Fruit fly (Drosophila melanogaster) whole organism, embryonic: ENCODE data around the gene CG15406.

Source experiments
- CG10274 ChIP-seq: fragments of 200-800 bp; sonication (Bioruptor generic); optimal IDR thresholded peaks from 3 replicates; lab custom pipeline; 2017; ENCODE audit warnings: missing biosample characterization, mild to moderate bottlenecking, missing genetic modification characterization
- CG10321 ChIP-seq: fragments of 200-800 bp; sonication (Bioruptor generic); IDR thresholded peaks from 2 replicates; pipeline ENCODE4 v1.3.6; 2022; ENCODE audit warnings: missing biosample characterization, missing genetic modification characterization
- CG13296 ChIP-seq: fragments of 200-800 bp; sonication (Bioruptor generic); optimal IDR thresholded peaks from 3 replicates; lab custom pipeline; 2018; ENCODE audit warnings: missing biosample characterization, mild to moderate bottlenecking, missing genetic modification characterization
- CG13775 ChIP-seq: fragments of 200-800 bp; sonication (Bioruptor generic); optimal IDR thresholded peaks from 3 replicates; lab custom pipeline; 2017; ENCODE audit warnings: missing biosample characterization, mild to moderate bottlenecking, missing genetic modification characterization
- CG1529 ChIP-seq: fragments of 200-800 bp; sonication (Bioruptor generic); optimal IDR thresholded peaks from 3 replicates; lab custom pipeline; 2018; ENCODE audit warnings: missing biosample characterization, missing genetic modification characterization
- CG2120 ChIP-seq: fragments of 200-800 bp; sonication (Bioruptor generic); optimal IDR thresholded peaks from 3 replicates; lab custom pipeline; 2016; ENCODE audit warnings: missing biosample characterization, missing genetic modification characterization
- CG2129 ChIP-seq: fragments of 200-800 bp; sonication (Bioruptor generic); IDR thresholded peaks from 2 replicates; pipeline ENCODE4 v1.3.6; 2022; ENCODE audit warnings: missing biosample characterization, missing genetic modification characterization; ENCODE audit not compliant: partially characterized antibody
- CG2202 ChIP-seq: fragments of 200-800 bp; sonication (Bioruptor generic); optimal IDR thresholded peaks from 2 replicates; lab custom pipeline; 2018; ENCODE audit warnings: missing biosample characterization, mild to moderate bottlenecking, missing genetic modification characterization
- CG33213 ChIP-seq: fragments of 200-800 bp; sonication (Bioruptor generic); optimal IDR thresholded peaks from 3 replicates; lab custom pipeline; 2016; ENCODE audit warnings: missing biosample characterization, missing genetic modification characterization
- CG33557 ChIP-seq: fragments of 200-800 bp; sonication (Bioruptor generic); optimal IDR thresholded peaks from 2 replicates; lab custom pipeline; 2019; ENCODE audit warnings: missing biosample characterization, mild to moderate bottlenecking, missing genetic modification characterization, moderate library complexity
- CG34422 ChIP-seq: fragments of 200-800 bp; sonication (Bioruptor generic); IDR thresholded peaks from 3 replicates; pipeline ENCODE4 v1.3.6; 2022; ENCODE audit warnings: missing biosample characterization, missing genetic modification characterization
- CG3726 ChIP-seq: fragments of 200-800 bp; sonication (Bioruptor generic); IDR thresholded peaks from 3 replicates; pipeline ENCODE4, ENCODE4 v1.3.6; 2022; ENCODE audit warnings: missing biosample characterization, missing genetic modification characterization
- CG3838 ChIP-seq: fragments of 200-800 bp; sonication (Bioruptor generic); optimal IDR thresholded peaks from 3 replicates; lab custom pipeline; 2016; ENCODE audit warnings: missing biosample characterization, missing genetic modification characterization
- CG42726 ChIP-seq: fragments of 200-800 bp; sonication (Bioruptor generic); IDR thresholded peaks from 2 replicates; pipeline ENCODE4 v1.3.6; 2022; ENCODE audit warnings: missing biosample characterization, missing genetic modification characterization; ENCODE audit not compliant: partially characterized antibody
- CG8290 ChIP-seq, 3 experiments: fragments of 200-800 bp; sonication (Bioruptor generic); optimal IDR thresholded peaks; 2 replicates each; lab custom pipeline; 2016 to 2019; ENCODE audit warnings: missing biosample characterization in 3 of 3, missing genetic modification characterization in 3 of 3, mild to moderate bottlenecking in 2 of 3, moderate library complexity in 1 of 3
- Chrac-16 ChIP-seq: fragments of 200-800 bp; sonication (Bioruptor generic); optimal IDR thresholded peaks from 3 replicates; lab custom pipeline; 2016; ENCODE audit warnings: missing biosample characterization, missing genetic modification characterization
- GATAe ChIP-seq: fragments of 200-800 bp; sonication (Bioruptor generic); conservative IDR thresholded peaks from 2 replicates; pipeline ENCODE4 v1.3.6; 2022; ENCODE audit warnings: missing biosample characterization, missing genetic modification characterization
- Gug ChIP-seq: fragments of 200-800 bp; sonication (Bioruptor generic); IDR thresholded peaks from 4 replicates; pipeline ENCODE4 v1.3.6; 2022; ENCODE audit warnings: missing biosample characterization, missing genetic modification characterization
- H15 ChIP-seq: fragments of 200-800 bp; sonication (Bioruptor generic); IDR thresholded peaks from 3 replicates; pipeline ENCODE4 v1.3.6; 2022; ENCODE audit warnings: missing biosample characterization, missing genetic modification characterization
- MTF-1 ChIP-seq: fragments of 200-800 bp; sonication (Bioruptor generic); optimal IDR thresholded peaks from 2 replicates; lab custom pipeline; 2018; ENCODE audit warnings: missing biosample characterization, mild to moderate bottlenecking, missing genetic modification characterization, borderline replicate concordance
- Mad ChIP-seq: fragments of 200-800 bp; sonication (Bioruptor generic); optimal IDR thresholded peaks from 2 replicates; lab custom pipeline; 2016; ENCODE audit warnings: missing biosample characterization, missing genetic modification characterization
- Mes4 ChIP-seq: fragments of 200-800 bp; sonication (Bioruptor generic); optimal IDR thresholded peaks from 2 replicates; lab custom pipeline; 2016; ENCODE audit warnings: missing biosample characterization, missing genetic modification characterization
- Nf-YA ChIP-seq: fragments of 200-800 bp; sonication (Bioruptor generic); IDR thresholded peaks from 2 replicates; pipeline ENCODE4 v1.3.6; 2022; ENCODE audit warnings: missing biosample characterization, missing genetic modification characterization
- Sry-δ ChIP-seq: fragments of 200-800 bp; sonication (Bioruptor generic); optimal IDR thresholded peaks from 2 replicates; lab custom pipeline; 2016; ENCODE audit warnings: missing biosample characterization, missing genetic modification characterization
- Xbp1 ChIP-seq: fragments of 200-800 bp; sonication (Bioruptor generic); optimal IDR thresholded peaks from 3 replicates; lab custom pipeline; 2016; ENCODE audit warnings: missing biosample characterization, mild to moderate bottlenecking, missing genetic modification characterization
- ac ChIP-seq: fragments of 200-800 bp; sonication (Bioruptor generic); optimal IDR thresholded peaks from 3 replicates; lab custom pipeline; 2017; ENCODE audit warnings: missing biosample characterization, mild to moderate bottlenecking, missing genetic modification characterization
- ara ChIP-seq: fragments of 200-800 bp; sonication (Bioruptor generic); IDR thresholded peaks from 2 replicates; pipeline ENCODE4 v1.3.6; 2022; ENCODE audit warnings: missing biosample characterization, missing genetic modification characterization
- az2 ChIP-seq: fragments of 200-800 bp; sonication (Bioruptor generic); optimal IDR thresholded peaks from 3 replicates; lab custom pipeline; 2016; ENCODE audit warnings: missing biosample characterization, missing genetic modification characterization
- bsh ChIP-seq, 2 experiments: fragments of 200-800 bp; sonication (Bioruptor generic); optimal IDR thresholded peaks; 2 replicates each; lab custom pipeline; 2017 to 2018; ENCODE audit warnings: mild to moderate bottlenecking in 2 of 2, missing biosample characterization in 2 of 2, missing genetic modification characterization in 2 of 2, moderate library complexity in 1 of 2
- caup ChIP-seq: fragments of 200-800 bp; sonication (Bioruptor generic); optimal IDR thresholded peaks from 3 replicates; lab custom pipeline; 2017; ENCODE audit warnings: missing biosample characterization, mild to moderate bottlenecking, missing genetic modification characterization, moderate library complexity; ENCODE audit not compliant: severe bottlenecking
- dmrt11E ChIP-seq: fragments of 200-800 bp; sonication (Bioruptor generic); optimal IDR thresholded peaks from 3 replicates; lab custom pipeline; 2018; ENCODE audit warnings: missing biosample characterization, mild to moderate bottlenecking, missing genetic modification characterization, moderate library complexity
- dmrt99B ChIP-seq: fragments of 200-800 bp; sonication (Bioruptor generic); optimal IDR thresholded peaks from 2 replicates; lab custom pipeline; 2018; ENCODE audit warnings: missing biosample characterization, mild to moderate bottlenecking, missing genetic modification characterization, moderate library complexity
- fd64A ChIP-seq: fragments of 200-800 bp; sonication (Bioruptor generic); optimal IDR thresholded peaks from 3 replicates; lab custom pipeline; 2018; ENCODE audit warnings: missing biosample characterization, mild to moderate bottlenecking, missing genetic modification characterization
- fd96Cb ChIP-seq: fragments of 200-800 bp; sonication (Bioruptor generic); optimal IDR thresholded peaks from 2 replicates; lab custom pipeline; 2018; ENCODE audit warnings: missing biosample characterization, mild to moderate bottlenecking, missing genetic modification characterization, moderate library complexity
- gcm ChIP-seq: fragments of 200-800 bp; sonication (Bioruptor generic); optimal IDR thresholded peaks from 2 replicates; lab custom pipeline; 2019; ENCODE audit warnings: missing biosample characterization, mild to moderate bottlenecking, missing genetic modification characterization, moderate library complexity
- grn ChIP-seq: fragments of 200-800 bp; sonication (Bioruptor generic); optimal IDR thresholded peaks from 3 replicates; lab custom pipeline; 2017; ENCODE audit warnings: missing biosample characterization, missing genetic modification characterization
- hb ChIP-seq: fragments of 200-800 bp; sonication (Bioruptor generic); IDR thresholded peaks from 3 replicates; pipeline ENCODE4 v1.3.6; 2022; ENCODE audit warnings: missing biosample characterization, missing genetic modification characterization; ENCODE audit not compliant: partially characterized antibody
- lbe ChIP-seq: fragments of 200-800 bp; sonication (Bioruptor generic); optimal IDR thresholded peaks from 2 replicates; lab custom pipeline; 2016; ENCODE audit warnings: missing biosample characterization, mild to moderate bottlenecking, missing genetic modification characterization
- luna ChIP-seq: fragments of 200-800 bp; sonication (Bioruptor generic); optimal IDR thresholded peaks from 2 replicates; lab custom pipeline; 2016; ENCODE audit warnings: missing biosample characterization, missing genetic modification characterization
- nom ChIP-seq: fragments of 200-800 bp; sonication (Bioruptor generic); optimal IDR thresholded peaks from 2 replicates; lab custom pipeline; 2017; ENCODE audit warnings: missing biosample characterization, missing genetic modification characterization, mild to moderate bottlenecking, moderate library complexity, missing genetic modification reagents
- onecut ChIP-seq: fragments of 200-800 bp; sonication (Bioruptor generic); IDR thresholded peaks from 2 replicates; pipeline ENCODE4 v1.3.6; 2022; ENCODE audit warnings: missing biosample characterization, missing genetic modification characterization
- peb ChIP-seq: fragments of 200-800 bp; sonication (Bioruptor generic); IDR thresholded peaks from 2 replicates; pipeline ENCODE4 v1.3.6; 2022; ENCODE audit warnings: missing biosample characterization, missing genetic modification characterization
- pros ChIP-seq: fragments of 200-800 bp; sonication (Bioruptor generic); optimal IDR thresholded peaks from 3 replicates; lab custom pipeline; 2019; ENCODE audit warnings: missing biosample characterization, mild to moderate bottlenecking, missing genetic modification characterization, moderate library complexity
- scrt ChIP-seq: fragments of 200-800 bp; sonication (Bioruptor generic); optimal IDR thresholded peaks from 2 replicates; lab custom pipeline; 2018; ENCODE audit warnings: missing biosample characterization, mild to moderate bottlenecking, missing genetic modification characterization, moderate library complexity
- slou ChIP-seq: fragments of 200-800 bp; sonication (Bioruptor generic); optimal IDR thresholded peaks from 3 replicates; lab custom pipeline; 2016; ENCODE audit warnings: missing biosample characterization, missing genetic modification characterization
- toy ChIP-seq: fragments of 200-800 bp; sonication (Bioruptor generic); IDR thresholded peaks from 2 replicates; pipeline ENCODE4 v1.3.6; 2022; ENCODE audit warnings: missing biosample characterization, missing genetic modification characterization
- trh ChIP-seq: fragments of 200-800 bp; sonication (Bioruptor generic); optimal IDR thresholded peaks from 2 replicates; lab custom pipeline; 2016; ENCODE audit warnings: missing biosample characterization, missing genetic modification characterization
- vfl ChIP-seq: fragments of 200-800 bp; sonication (Bioruptor generic); optimal IDR thresholded peaks from 2 replicates; lab custom pipeline; 2016; ENCODE audit warnings: missing biosample characterization, missing genetic modification characterization

CG15406 gene

DNA sequence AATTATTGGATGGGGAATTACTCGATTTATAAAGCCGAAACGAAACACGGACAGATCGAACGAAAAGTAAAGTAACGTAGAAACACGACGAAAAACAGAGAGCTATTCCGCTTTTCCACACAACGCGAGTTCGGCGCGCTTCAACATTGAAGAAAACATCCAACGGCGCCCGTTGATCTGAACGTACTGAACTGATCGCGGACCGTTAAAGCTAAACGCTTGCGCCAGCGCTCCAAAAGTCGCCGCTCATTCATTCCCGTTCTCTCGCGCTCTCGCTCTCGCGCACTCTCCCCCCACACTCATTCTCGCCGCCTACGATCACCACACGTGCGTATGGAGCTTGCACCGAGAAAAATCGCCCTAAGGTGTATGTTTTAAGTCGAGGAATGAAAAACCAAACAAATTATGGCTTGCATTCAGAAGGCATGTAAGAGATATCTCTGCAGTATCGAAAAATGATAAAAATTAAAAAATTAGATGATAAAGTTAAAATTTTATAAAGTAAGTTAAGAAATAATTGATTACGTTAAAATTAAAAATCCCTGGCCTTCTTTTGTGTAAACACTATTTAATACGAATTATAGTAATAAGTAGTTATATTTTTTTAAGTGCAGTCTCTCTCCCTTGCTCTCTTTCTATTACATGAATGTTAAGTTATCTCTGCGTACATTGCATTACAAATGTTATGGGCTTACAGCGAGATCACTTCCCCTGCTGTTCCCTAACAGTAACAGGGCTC, 45.8 kb downstream of the CG15406 start, which contains the start of gene E23 (continued):
- TF ChIP-seq CG34422 (peak; percentile 98), slou (GFP tag; lab: Kevin White, UChicago) (peak; percentile 96), onecut (GFP tag; lab: Robert Waterston, UW) (peak; percentile 96), CG1529 (GFP tag; lab: Kevin White, UChicago) (peak; percentile 99), CG3838 (GFP tag; lab: Kevin White, UChicago) (peak; percentile 95), CG2120 (peak; percentile 98), caup (peak; percentile 98), az2 (GFP tag; lab: Kevin White, UChicago) (peak; percentile 99), CG13296 (peak; percentile 98), pros (peak; percentile 80), CG33213 (peak; percentile 91), dmrt99B (tag; lab: Kevin White, UChicago) (peak; percentile 99), grn (GFP tag; lab: Kevin White, UChicago) (peak; percentile 75), Chrac-16 (peak; percentile 98), CG2129 (GFP tag; lab: Robert Waterston, UW) (no peak), dmrt11E (tag; lab: Kevin White, UChicago) (peak; percentile 99), H15 (GFP tag; lab: Robert Waterston, UW) (peak; percentile 98), gcm (GFP tag; lab: Kevin White, UChicago) (peak; percentile 99), fd96Cb (tag; lab: Kevin White, UChicago) (peak; percentile 99), MTF-1 (GFP tag; lab: Kevin White, UChicago) (peak; percentile 90), CG3726 (GFP tag; lab: Robert Waterston, UW) (peak; percentile 97), peb (GFP tag; lab: Robert Waterston, UW) (peak; percentile 97), fd64A (GFP tag; lab: Kevin White, UChicago) (peak; percentile 92), CG2202 (tag; lab: Kevin White, UChicago) (peak; percentile 99), Nf-YA (peak; percentile 95), bsh (GFP tag; optimal IDR thresholded peaks at IDR 0.05; lab: Kevin White, UChicago) (peak; percentile 97 to 99), Gug (GFP tag; lab: Robert Waterston, UW) (peak; percentile 97), toy (GFP tag; lab: Robert Waterston, UW) (peak; percentile 94), Mes4 (GFP tag; lab: Kevin White, UChicago) (peak; percentile 91), CG13775 (peak; percentile 99), Mad (GFP tag; lab: Kevin White, UChicago) (peak; percentile 98), CG8290 (GFP tag; optimal IDR thresholded peaks at IDR 0.05; lab: Kevin White, UChicago) (peak; percentile 97), CG8290 (tag; optimal IDR thresholded peaks at IDR 0.05; lab: Kevin White, UChicago) (peak; percentile 93 to 94), Sry-δ (GFP tag; lab: Kevin White, UChicago) (peak; percentile 51), hb (GFP tag; lab: Robert Waterston, UW) (peak; percentile 9; the same call in 1 of the 3 replicates), CG42726 (GFP tag; lab: Robert Waterston, UW) (peak; percentile 58), scrt (GFP tag; lab: Kevin White, UChicago) (peak; percentile 96), vfl (GFP tag; lab: Kevin White, UChicago) (peak; percentile 97), CG10321 (GFP tag; lab: Robert Waterston, UW) (peak; percentile 82; the same call in 1 of the 2 replicates), Xbp1 (GFP tag; lab: Kevin White, UChicago) (peak; percentile 99), lbe (GFP tag; lab: Kevin White, UChicago) (peak; percentile 93), CG10274 (peak; percentile 89), GATAe (GFP tag; lab: Robert Waterston, UW) (peak; percentile 94), trh (GFP tag; lab: Kevin White, UChicago) (peak; percentile 98), CG33557 (GFP tag; lab: Kevin White, UChicago) (peak; percentile 99), nom (GFP tag; lab: Kevin White, UChicago) (peak; percentile 92), ac (GFP tag; lab: Kevin White, UChicago) (no peak), luna (GFP tag; lab: Kevin White, UChicago) (peak; percentile 80), ara (GFP tag; lab: Robert Waterston, UW) (peak; percentile 96)
